Fruit fly (Drosophila melanogaster): Measurements from ENCODE around the gene amd.

The amd gene

dm6 chr2L:19142176-19142870, 32.4 kb downstream of the amd start (continued):
- peak; percentile 13; the same call in 1 of the 2 replicates for TF ChIP-seq vvl (GFP tag; IDR thresholded peaks at IDR 0.05)
- TF ChIP-seq Trl (optimal IDR thresholded peaks at IDR 0.05), result no peak
- peak; percentile 13 for TF ChIP-seq Trl (GFP tag; optimal IDR thresholded peaks at IDR 0.05)
- TF ChIP-seq CG30431 (GFP tag; optimal IDR thresholded peaks at IDR 0.05), result no peak
- TF ChIP-seq Blimp-1 (GFP tag; optimal IDR thresholded peaks at IDR 0.05), result peak; percentile 37
- peak; percentile 21 for TF ChIP-seq Hsf (GFP tag; optimal IDR thresholded peaks at IDR 0.05)
- peak; percentile 47; the same call in 1 of the 3 replicates for TF ChIP-seq CG11695 (GFP tag; IDR thresholded peaks at IDR 0.05)
- peak; percentile 59 for TF ChIP-seq Med (GFP tag)
- TF ChIP-seq gem (tag; optimal IDR thresholded peaks at IDR 0.05), result peak; percentile 53
- TF ChIP-seq PHDP (tag; optimal IDR thresholded peaks at IDR 0.05), result peak; percentile 22

dm6 chr2L:19144115-19144514, 34.2 kb downstream of the amd start:
- peak; percentile 83 for TF ChIP-seq nom (GFP tag; optimal IDR thresholded peaks at IDR 0.05)
- TF ChIP-seq CG6175 (GFP tag; IDR thresholded peaks at IDR 0.05), result peak; percentile 60; the same call in 1 of the 3 replicates
- TF ChIP-seq crol (GFP tag; IDR thresholded peaks at IDR 0.05), result peak; percentile 77
- no peak for TF ChIP-seq zfh1 (GFP tag; IDR thresholded peaks at IDR 0.05)
- peak; percentile 47; the same call in 1 of the 2 replicates for TF ChIP-seq Drgx (GFP tag; IDR thresholded peaks at IDR 0.05)
- TF ChIP-seq nerfin-1 (tag; optimal IDR thresholded peaks at IDR 0.05), result no peak
- no peak for TF ChIP-seq Rx (GFP tag; IDR thresholded peaks at IDR 0.05)
- TF ChIP-seq bsh (GFP tag; optimal IDR thresholded peaks at IDR 0.05), result peak in 1 of 2 experiments; percentile 19
- TF ChIP-seq CG12104 (GFP tag; optimal IDR thresholded peaks at IDR 0.05), result no peak
- TF ChIP-seq Adf1 (GFP tag; IDR thresholded peaks at IDR 0.05), result peak; percentile 14; the same call in 1 of the 2 replicates
- TF ChIP-seq chinmo (GFP tag; IDR thresholded peaks at IDR 0.05; ENCODE audit: partially characterized antibody), result peak; percentile 89; the same call in 2 of the 4 replicates
- no peak for TF ChIP-seq CG14014 (GFP tag; IDR thresholded peaks at IDR 0.05)
- no peak for TF ChIP-seq CG11560 (tag; IDR thresholded peaks at IDR 0.05)
- TF ChIP-seq CG9437 (GFP tag; optimal IDR thresholded peaks at IDR 0.05), result no peak
- TF ChIP-seq pfk (GFP tag; optimal IDR thresholded peaks at IDR 0.05), result peak; percentile 88
- no peak for TF ChIP-seq Six4 (GFP tag; optimal IDR thresholded peaks at IDR 0.05)
- TF ChIP-seq pita (GFP tag; optimal IDR thresholded peaks at IDR 0.05), result no peak
- TF ChIP-seq Sry-δ (GFP tag; optimal IDR thresholded peaks at IDR 0.05), result no peak
- peak; percentile 78 for TF ChIP-seq CG13894 (tag; optimal IDR thresholded peaks at IDR 0.05)
- no peak for TF ChIP-seq CG15696 (tag; optimal IDR thresholded peaks at IDR 0.05)

dm6 chr2L:19146047-19146446, 36.1 kb downstream of the amd start:
- no peak for TF ChIP-seq CG18011 (GFP tag; optimal IDR thresholded peaks at IDR 0.05)
- TF ChIP-seq CG3163 (GFP tag; optimal IDR thresholded peaks at IDR 0.05), result no peak
- TF ChIP-seq E2f2 (GFP tag; IDR thresholded peaks at IDR 0.05), result no peak
- peak; percentile 56 for TF ChIP-seq CG17385 (GFP tag; optimal IDR thresholded peaks at IDR 0.05)
- TF ChIP-seq gsb (GFP tag; IDR thresholded peaks at IDR 0.05), result no peak
- no peak for TF ChIP-seq zf30C (GFP tag; optimal IDR thresholded peaks at IDR 0.05)
- TF ChIP-seq wek (GFP tag; optimal IDR thresholded peaks at IDR 0.05), result no peak
- peak; percentile 77 for TF ChIP-seq vvl (GFP tag; IDR thresholded peaks at IDR 0.05)
- no peak for TF ChIP-seq CG6254 (GFP tag; optimal IDR thresholded peaks at IDR 0.05)
- no peak for TF ChIP-seq Dip2 (GFP tag; IDR thresholded peaks at IDR 0.05)
- 0 out of 3 replicates have a peak, but pooled peaks have one; percentile 24 for TF ChIP-seq z (GFP tag; IDR thresholded peaks at IDR 0.05)
- TF ChIP-seq gcm (GFP tag; optimal IDR thresholded peaks at IDR 0.05), result peak; percentile 92
- 0 out of 3 replicates have a peak, but pooled peaks have one; percentile 23 for TF ChIP-seq ci (GFP tag; IDR thresholded peaks at IDR 0.05)
- no peak for TF ChIP-seq CG14667 (GFP tag; IDR thresholded peaks at IDR 0.05)
- TF ChIP-seq CG13894 (tag; optimal IDR thresholded peaks at IDR 0.05), result peak; percentile 18
- TF ChIP-seq crol (GFP tag; IDR thresholded peaks at IDR 0.05), result peak; percentile 50; the same call in 1 of the 2 replicates
- peak; percentile 68 for TF ChIP-seq CG1832 (GFP tag; optimal IDR thresholded peaks at IDR 0.05)
- peak; percentile 79 for TF ChIP-seq D19B (GFP tag; optimal IDR thresholded peaks at IDR 0.05)
- no peak for TF ChIP-seq Sry-δ (GFP tag; optimal IDR thresholded peaks at IDR 0.05)
- TF ChIP-seq CG2712 (tag; optimal IDR thresholded peaks at IDR 0.05), result no peak
- no peak for TF ChIP-seq Sox100B (GFP tag; optimal IDR thresholded peaks at IDR 0.05)
- TF ChIP-seq jing (GFP tag; optimal IDR thresholded peaks at IDR 0.05), result no peak
- peak; percentile 13 for TF ChIP-seq nom (GFP tag; optimal IDR thresholded peaks at IDR 0.05)
